Comparison of ENCODE assay signal across 5 fruit fly cellular contexts in the genomic region with DNA sequence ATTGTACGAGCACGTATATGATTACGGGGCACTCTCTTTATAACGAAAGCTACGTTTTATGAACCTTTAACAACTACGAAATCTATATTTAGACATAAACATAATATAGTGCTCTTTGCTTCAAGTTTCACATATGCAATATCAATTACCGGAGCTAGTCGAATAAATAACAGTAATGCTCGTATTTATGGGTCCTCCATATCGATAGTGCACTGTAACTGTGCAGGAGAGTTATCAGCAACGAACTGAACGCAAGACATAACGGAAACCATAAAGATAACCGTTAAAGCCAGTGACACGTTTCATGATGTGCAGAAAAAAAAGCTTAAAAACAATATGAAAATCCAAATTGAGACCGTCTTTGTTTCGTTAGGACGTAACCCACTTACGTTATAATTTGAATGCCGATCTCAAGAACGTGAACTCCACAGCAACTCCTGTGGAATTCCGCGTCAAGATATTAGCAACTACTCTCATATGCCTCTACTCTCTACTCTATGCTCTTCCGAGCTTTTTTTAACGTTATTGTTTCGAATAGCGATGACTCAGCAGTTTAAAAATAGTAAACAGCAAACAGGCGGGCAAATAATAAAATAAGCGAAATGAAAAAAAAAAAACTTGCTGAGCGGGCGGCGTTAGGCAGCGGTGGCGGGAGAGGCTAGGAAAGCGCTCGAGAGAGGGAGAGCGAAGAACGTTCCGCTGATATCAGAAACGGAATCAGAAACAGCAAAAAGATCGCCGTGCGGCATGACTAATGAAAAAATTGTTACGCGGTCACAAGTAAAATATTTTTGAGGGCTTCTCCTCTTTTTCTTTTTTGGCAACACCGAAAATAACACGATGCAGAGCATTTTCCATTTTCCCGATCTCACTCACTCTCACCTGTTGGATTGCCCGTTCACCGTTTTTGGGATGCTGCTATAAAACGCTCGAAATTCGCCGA.
TF ChIP-seq lines count a peak whose summit lies in the region.

No protein-coding gene starts in this region.

- peak; percentile 5 for TF ChIP-seq CTCF in whole organism, embryonic (GFP tag; optimal IDR thresholded peaks at IDR 0.05; lab: Kevin White, UChicago)

TF ChIP-seq in whole organism, adult, 20 proteins besides CTCF, POLR2A, EP300 and RAD21 (continues in another document):
- TF ChIP-seq CG7101 (tag; optimal IDR thresholded peaks at IDR 0.05; lab: Kevin White, UChicago) (peak; percentile 92), Hr96 (GFP tag; optimal IDR thresholded peaks at IDR 0.05; lab: Kevin White, UChicago) (peak; percentile 79), Clk (GFP tag; optimal IDR thresholded peaks at IDR 0.05; lab: Kevin White, UChicago) (peak; percentile 43), cic (GFP tag; optimal IDR thresholded peaks at IDR 0.05; lab: Kevin White, UChicago) (peak; percentile 65), kay (GFP tag; lab: Kevin White, UChicago; ENCODE audit: borderline replicate concordance) (peak; percentile 99), Crg-1 (GFP tag; optimal IDR thresholded peaks at IDR 0.05; lab: Kevin White, UChicago) (peak; percentile 75), CG7045 (GFP tag; optimal IDR thresholded peaks at IDR 0.05; lab: Kevin White, UChicago) (peak; percentile 58), toe (GFP tag; optimal IDR thresholded peaks at IDR 0.05; lab: Kevin White, UChicago) (peak; percentile 72), pad (GFP tag; optimal IDR thresholded peaks at IDR 0.05; lab: Kevin White, UChicago) (peak; percentile 72), ovo (GFP tag; optimal IDR thresholded peaks at IDR 0.05; lab: Kevin White, UChicago) (peak; percentile 99), Mnt (GFP tag; optimal IDR thresholded peaks at IDR 0.05; lab: Kevin White, UChicago) (peak; percentile 56), CG33017 (tag; optimal IDR thresholded peaks at IDR 0.05; lab: Kevin White, UChicago) (peak; percentile 84), CG14711 (tag; optimal IDR thresholded peaks at IDR 0.05; lab: Kevin White, UChicago) (peak; percentile 86), bab1 (GFP tag; optimal IDR thresholded peaks at IDR 0.05; lab: Kevin White, UChicago) (peak; percentile 95), CG5204 (GFP tag; optimal IDR thresholded peaks at IDR 0.05; lab: Kevin White, UChicago) (peak; percentile 75)

TF ChIP-seq in whole organism, embryonic, 481 proteins besides CTCF, POLR2A, EP300 and RAD21 (continues in another document):
- TF ChIP-seq schlank (tag; optimal IDR thresholded peaks at IDR 0.05; lab: Kevin White, UChicago), result peak; percentile 34
- no peak for TF ChIP-seq hkb (optimal IDR thresholded peaks at IDR 0.05; lab: Kevin White, UChicago)
- TF ChIP-seq hkb (GFP tag; IDR thresholded peaks at IDR 0.05; lab: Robert Waterston, UW), result peak; percentile 80
- peak; percentile 50; the same call in 1 of the 2 replicates for TF ChIP-seq bowl (GFP tag; IDR thresholded peaks at IDR 0.05; lab: Robert Waterston, UW)
- TF ChIP-seq CG9215 (GFP tag; IDR thresholded peaks at IDR 0.05; lab: Robert Waterston, UW), result peak; percentile 44; the same call in 1 of the 2 replicates
- TF ChIP-seq NK7.1 (GFP tag; optimal IDR thresholded peaks at IDR 0.05; lab: Kevin White, UChicago), result peak; percentile 25
- TF ChIP-seq CrebB (tag; optimal IDR thresholded peaks at IDR 0.05; lab: Kevin White, UChicago), result peak; percentile 70
- TF ChIP-seq CG13123 (GFP tag; optimal IDR thresholded peaks at IDR 0.05; lab: Kevin White, UChicago), result no peak
- TF ChIP-seq slp2 (GFP tag; optimal IDR thresholded peaks at IDR 0.05; lab: Kevin White, UChicago), result peak; percentile 75
- peak; percentile 75 for TF ChIP-seq Drgx (GFP tag; IDR thresholded peaks at IDR 0.05; lab: Robert Waterston, UW)
- TF ChIP-seq klu (GFP tag; IDR thresholded peaks at IDR 0.05; lab: Robert Waterston, UW), result peak; percentile 50; the same call in 1 of the 2 replicates
- peak; percentile 84 for TF ChIP-seq CG11504 (tag; optimal IDR thresholded peaks at IDR 0.05; lab: Kevin White, UChicago)
- TF ChIP-seq CG17912 (GFP tag; optimal IDR thresholded peaks at IDR 0.05; lab: Kevin White, UChicago), result no peak
- peak; percentile 48 for TF ChIP-seq CG18476 (GFP tag; optimal IDR thresholded peaks at IDR 0.05; lab: Kevin White, UChicago)
- peak; percentile 77 for TF ChIP-seq fd3F (GFP tag; optimal IDR thresholded peaks at IDR 0.05; lab: Kevin White, UChicago)
- no peak for TF ChIP-seq YL-1 (GFP tag; optimal IDR thresholded peaks at IDR 0.05; lab: Kevin White, UChicago)

TF ChIP-seq in whole organism, prepupa, 60 proteins besides CTCF, POLR2A, EP300 and RAD21 (continues in another document):
- peak; percentile 54 for TF ChIP-seq CG6276 (GFP tag; optimal IDR thresholded peaks at IDR 0.05; lab: Kevin White, UChicago)
- TF ChIP-seq Hr39 (GFP tag; optimal IDR thresholded peaks at IDR 0.05; lab: Kevin White, UChicago), result peak; percentile 93
- peak; percentile 30 for TF ChIP-seq CG16779 (tag; optimal IDR thresholded peaks at IDR 0.05; lab: Kevin White, UChicago)
- TF ChIP-seq cyc (GFP tag; optimal IDR thresholded peaks at IDR 0.05; lab: Kevin White, UChicago), result peak; percentile 87
- TF ChIP-seq Eip75B (GFP tag; optimal IDR thresholded peaks at IDR 0.05; lab: Kevin White, UChicago), result peak; percentile 91
- peak; percentile 13 for TF ChIP-seq CG9139 (GFP tag; optimal IDR thresholded peaks at IDR 0.05; lab: Kevin White, UChicago)
- peak; percentile 71 for TF ChIP-seq Blimp-1 (GFP tag; optimal IDR thresholded peaks at IDR 0.05; lab: Kevin White, UChicago)
- peak; percentile 18 for TF ChIP-seq fkh (GFP tag; optimal IDR thresholded peaks at IDR 0.05; lab: Kevin White, UChicago)
- TF ChIP-seq Hr4 (GFP tag; optimal IDR thresholded peaks at IDR 0.05; lab: Kevin White, UChicago), result peak; percentile 83
- peak; percentile 88 for TF ChIP-seq CG6792 (GFP tag; optimal IDR thresholded peaks at IDR 0.05; lab: Kevin White, UChicago)
- peak; percentile 67 for TF ChIP-seq fd59A (GFP tag; optimal IDR thresholded peaks at IDR 0.05; lab: Kevin White, UChicago)
- peak; percentile 91 for TF ChIP-seq CG31627 (GFP tag; optimal IDR thresholded peaks at IDR 0.05; lab: Kevin White, UChicago)
- peak; percentile 89 for TF ChIP-seq CG6163 (GFP tag; IDR thresholded peaks at IDR 0.05; lab: Robert Waterston, UW)
- peak; percentile 73 for TF ChIP-seq CG32006 (GFP tag; optimal IDR thresholded peaks at IDR 0.05; lab: Kevin White, UChicago)
- peak; percentile 100 for TF ChIP-seq dsx (GFP tag; optimal IDR thresholded peaks at IDR 0.05; lab: Kevin White, UChicago; ENCODE audit: poor library complexity, severe bottlenecking)
- peak; percentile 86 for TF ChIP-seq eg (GFP tag; IDR thresholded peaks at IDR 0.05; lab: Robert Waterston, UW)

TF ChIP-seq in whole organism, pupa, 21 proteins besides CTCF, POLR2A, EP300 and RAD21 (continues in another document):
- TF ChIP-seq D1 (tag; optimal IDR thresholded peaks at IDR 0.05; lab: Kevin White, UChicago) (no peak), CG17806 (tag; optimal IDR thresholded peaks at IDR 0.05; lab: Kevin White, UChicago) (peak; percentile 81), Ets98B (GFP tag; IDR thresholded peaks at IDR 0.05; lab: Robert Waterston, UW) (peak; percentile 77), CG10348 (GFP tag; IDR thresholded peaks at IDR 0.05; lab: Robert Waterston, UW) (no peak), CG15710 (tag; optimal IDR thresholded peaks at IDR 0.05; lab: Kevin White, UChicago) (peak; percentile 83), CG13204 (GFP tag; optimal IDR thresholded peaks at IDR 0.05; lab: Kevin White, UChicago) (peak; percentile 40), CG34367 (tag; optimal IDR thresholded peaks at IDR 0.05; lab: Kevin White, UChicago) (peak; percentile 78), Pif1B (GFP tag; optimal IDR thresholded peaks at IDR 0.05; lab: Kevin White, UChicago) (peak; percentile 82), CG14655 (GFP tag; optimal IDR thresholded peaks at IDR 0.05; lab: Kevin White, UChicago) (peak; percentile 68), CG8159 (tag; optimal IDR thresholded peaks at IDR 0.05; lab: Kevin White, UChicago) (peak; percentile 88), fd96Ca (GFP tag; IDR thresholded peaks at IDR 0.05; lab: Robert Waterston, UW) (peak; percentile 79; the same call in 1 of the 3 replicates), rn (GFP tag; IDR thresholded peaks at IDR 0.05; lab: Robert Waterston, UW) (0 out of 2 replicates have a peak, but pooled peaks have one; percentile 32), CG4496 (GFP tag; IDR thresholded peaks at IDR 0.05; lab: Robert Waterston, UW) (peak; percentile 87), Pif1A (GFP tag; optimal IDR thresholded peaks at IDR 0.05; lab: Kevin White, UChicago) (peak; percentile 86), CG32121 (GFP tag; IDR thresholded peaks at IDR 0.05; lab: Robert Waterston, UW) (peak; percentile 75), CG12605 (GFP tag; IDR thresholded peaks at IDR 0.05; lab: Robert Waterston, UW) (peak; percentile 79), CG9948 (tag; optimal IDR thresholded peaks at IDR 0.05; lab: Kevin White, UChicago) (peak; percentile 77)

TF ChIP-seq in whole organism, wandering third instar larva, 38 proteins besides CTCF, POLR2A, EP300 and RAD21 (continues in another document):
- peak; percentile 44 for TF ChIP-seq sv (GFP tag; optimal IDR thresholded peaks at IDR 0.05; lab: Kevin White, UChicago)
- peak; percentile 50 for TF ChIP-seq Dif (GFP tag; optimal IDR thresholded peaks at IDR 0.05; lab: Kevin White, UChicago; ENCODE audit: partially characterized antibody)
- no peak for TF ChIP-seq GATAd (GFP tag; optimal IDR thresholded peaks at IDR 0.05; lab: Kevin White, UChicago)
- TF ChIP-seq N (GFP tag; optimal IDR thresholded peaks at IDR 0.05; lab: Kevin White, UChicago), result no peak
- TF ChIP-seq fru (GFP tag; optimal IDR thresholded peaks at IDR 0.05; lab: Kevin White, UChicago), result peak; percentile 91
- peak; percentile 87 for TF ChIP-seq Hnf4 (GFP tag; optimal IDR thresholded peaks at IDR 0.05; lab: Kevin White, UChicago)
- TF ChIP-seq Rel (GFP tag; optimal IDR thresholded peaks at IDR 0.05; lab: Kevin White, UChicago), result peak; percentile 79
- TF ChIP-seq Rel (tag; optimal IDR thresholded peaks at IDR 0.05; lab: Kevin White, UChicago), result peak; percentile 46
- no peak for TF ChIP-seq usp (GFP tag; optimal IDR thresholded peaks at IDR 0.05; lab: Kevin White, UChicago)
- TF ChIP-seq CrebA (GFP tag; optimal IDR thresholded peaks at IDR 0.05; lab: Kevin White, UChicago; ENCODE audit: borderline replicate concordance), result no peak
- TF ChIP-seq Sp1 (GFP tag; optimal IDR thresholded peaks at IDR 0.05; lab: Kevin White, UChicago), result peak; percentile 86
- TF ChIP-seq tai (GFP tag; optimal IDR thresholded peaks at IDR 0.05; lab: Kevin White, UChicago), result peak; percentile 85
- TF ChIP-seq rgr (GFP tag; optimal IDR thresholded peaks at IDR 0.05; lab: Kevin White, UChicago), result peak; percentile 92
- no peak for TF ChIP-seq Myc (optimal IDR thresholded peaks at IDR 0.05; lab: Kevin White, UChicago)
- no peak for TF ChIP-seq pan (optimal IDR thresholded peaks at IDR 0.05; lab: Kevin White, UChicago)
- peak; percentile 66 to 92 for TF ChIP-seq foxo (GFP tag; optimal IDR thresholded peaks at IDR 0.05; lab: Kevin White, UChicago)
- peak; percentile 7 for TF ChIP-seq Mio (GFP tag; optimal IDR thresholded peaks at IDR 0.05; lab: Kevin White, UChicago)
- TF ChIP-seq dsf (GFP tag; optimal IDR thresholded peaks at IDR 0.05; lab: Kevin White, UChicago; ENCODE audit: borderline replicate concordance), result peak; percentile 55
- TF ChIP-seq dmrt93B (GFP tag; optimal IDR thresholded peaks at IDR 0.05; lab: Kevin White, UChicago), result peak; percentile 67
- TF ChIP-seq brk (GFP tag; optimal IDR thresholded peaks at IDR 0.05; lab: Kevin White, UChicago), result peak; percentile 63
